Worm (Caenorhabditis elegans): ENCODE data around the gene T19C3.6.

The T19C3.6 gene

DNA sequence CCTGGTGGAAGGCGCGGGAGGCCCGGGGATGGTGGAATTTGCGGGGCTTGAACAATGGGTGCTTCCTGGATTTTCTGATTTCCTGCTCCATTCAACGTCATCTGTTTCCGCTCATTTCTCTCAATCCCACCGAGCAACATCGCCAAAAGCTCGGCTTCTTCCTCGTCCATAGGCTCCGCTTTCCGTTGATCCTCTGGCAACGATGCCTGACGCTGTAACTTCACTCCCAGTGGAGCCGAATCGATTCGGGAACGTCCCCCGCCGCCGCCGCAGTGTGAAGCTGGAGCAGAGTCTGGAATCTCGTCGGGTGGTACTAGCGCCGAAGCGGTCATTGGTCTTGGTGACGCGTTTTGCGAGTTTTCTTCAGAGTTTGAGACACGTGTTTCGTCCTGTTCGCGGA, 35.9 kb downstream of the T19C3.6 start:
- TF ChIP-seq ztf-11 (tag; optimal IDR thresholded peaks at IDR 0.05) (no peak), Y55F3AM.14 (GFP tag; optimal IDR thresholded peaks at IDR 0.05) (peak; percentile 7)

DNA sequence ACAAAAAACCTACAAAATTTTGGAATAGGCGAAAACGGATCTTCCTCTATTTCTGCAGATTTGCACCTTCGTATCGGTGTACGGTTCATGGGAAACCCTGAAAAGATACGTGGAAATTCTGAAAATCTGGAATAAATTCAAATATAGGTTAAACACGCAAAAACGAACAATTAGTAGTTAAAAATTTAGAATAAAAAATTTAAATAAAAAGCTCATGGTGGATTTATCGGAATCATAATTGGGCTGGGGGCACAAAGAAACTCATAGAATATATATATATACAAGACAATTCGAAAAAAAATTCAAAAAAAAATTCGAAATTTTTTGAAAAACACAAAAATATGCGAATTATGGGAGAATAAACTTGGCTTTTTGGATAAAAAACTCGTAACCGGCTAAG, 44.3 kb downstream of the T19C3.6 start, which contains the start of gene helq-1:
Gene helq-1 (minus strand): TSS at position 101 of the 400 bp plus-strand sequence.
- TF ChIP-seq unc-39 (tag; optimal IDR thresholded peaks at IDR 0.05) (no peak), elt-3 (tag; optimal IDR thresholded peaks at IDR 0.05) (no peak), nhr-129 (tag; optimal IDR thresholded peaks at IDR 0.05) (no peak), ceh-82 (tag; optimal IDR thresholded peaks at IDR 0.05) (no peak), nhr-6 (tag; optimal IDR thresholded peaks at IDR 0.05) (no peak), sma-9 (GFP tag; optimal IDR thresholded peaks at IDR 0.05) (no peak), sma-9 (tag; optimal IDR thresholded peaks at IDR 0.05) (no peak), C34F6.9 (tag; optimal IDR thresholded peaks at IDR 0.05) (no peak), peb-1 (tag; optimal IDR thresholded peaks at IDR 0.05) (no peak)

Measured in whole organism, L2 larva.